Fruit fly (Drosophila melanogaster) whole organism, embryonic: Measurements from ENCODE around the gene Ndae1.

ENCODE experiments used
- Bgb ChIP-seq: fragments of 200-800 bp; sonication (Bioruptor generic); IDR thresholded peaks from 2 replicates; pipeline ENCODE4 v1.3.6; 2022; ENCODE audit warnings: missing biosample characterization, missing genetic modification characterization; ENCODE audit not compliant: partially characterized antibody
- Blimp-1 ChIP-seq: fragments of 200-800 bp; sonication (Bioruptor generic); optimal IDR thresholded peaks from 3 replicates; lab custom pipeline; 2018; ENCODE audit warnings: missing biosample characterization, missing genetic modification characterization, mild to moderate bottlenecking, moderate library complexity, missing genetic modification reagents
- CG12071 ChIP-seq: fragments of 200-800 bp; sonication (Bioruptor generic); optimal IDR thresholded peaks from 3 replicates; lab custom pipeline; 2018; ENCODE audit warnings: missing biosample characterization, mild to moderate bottlenecking, missing genetic modification characterization
- CG13894 ChIP-seq: fragments of 200-800 bp; sonication (Bioruptor generic); optimal IDR thresholded peaks from 3 replicates; lab custom pipeline; 2018; ENCODE audit warnings: missing biosample characterization, mild to moderate bottlenecking, missing genetic modification characterization, moderate library complexity
- CG14860 ChIP-seq: fragments of 200-800 bp; sonication (Bioruptor generic); IDR thresholded peaks from 3 replicates; pipeline ENCODE4 v1.3.6; 2022; ENCODE audit warnings: missing biosample characterization, missing genetic modification characterization; ENCODE audit not compliant: partially characterized antibody
- CG17328 ChIP-seq: fragments of 200-800 bp; sonication (Bioruptor generic); IDR thresholded peaks from 2 replicates; pipeline ENCODE4 v1.3.6; 2022; ENCODE audit warnings: missing biosample characterization, missing genetic modification characterization
- CG18599 ChIP-seq: fragments of 200-800 bp; sonication (Bioruptor generic); optimal IDR thresholded peaks from 3 replicates; lab custom pipeline; 2017; ENCODE audit warnings: missing biosample characterization, missing genetic modification characterization, mild to moderate bottlenecking, moderate library complexity, missing genetic modification reagents
- CG2712 ChIP-seq: fragments of 200-800 bp; optimal IDR thresholded peaks from 3 replicates; lab custom pipeline; 2019; ENCODE audit warnings: missing biosample characterization, mild to moderate bottlenecking, missing genetic modification characterization, moderate library complexity
- CG2875 ChIP-seq: fragments of 200-800 bp; sonication (Bioruptor generic); optimal IDR thresholded peaks from 2 replicates; lab custom pipeline; 2017; ENCODE audit warnings: missing biosample characterization, mild to moderate bottlenecking, missing genetic modification characterization, missing genetic modification reagents
- CG3065 ChIP-seq: fragments of 200-800 bp; sonication (Bioruptor generic); optimal IDR thresholded peaks from 2 replicates; lab custom pipeline; 2016; ENCODE audit warnings: missing biosample characterization, missing genetic modification characterization
- CG3281 ChIP-seq: fragments of 200-800 bp; sonication (Bioruptor generic); optimal IDR thresholded peaks from 3 replicates; lab custom pipeline; 2017; ENCODE audit warnings: missing biosample characterization, mild to moderate bottlenecking, missing genetic modification characterization
- CG3407 ChIP-seq: fragments of 200-800 bp; sonication (Bioruptor generic); optimal IDR thresholded peaks from 2 replicates; lab custom pipeline; 2018; ENCODE audit warnings: missing biosample characterization, mild to moderate bottlenecking, missing genetic modification characterization
- CG42726 ChIP-seq: fragments of 200-800 bp; sonication (Bioruptor generic); IDR thresholded peaks from 2 replicates; pipeline ENCODE4 v1.3.6; 2022; ENCODE audit warnings: missing biosample characterization, missing genetic modification characterization; ENCODE audit not compliant: partially characterized antibody
- CG6175 ChIP-seq: fragments of 200-800 bp; sonication (Bioruptor generic); IDR thresholded peaks from 3 replicates; pipeline ENCODE4 v1.3.6; 2022; ENCODE audit warnings: missing biosample characterization, missing genetic modification characterization
- CG6254 ChIP-seq: fragments of 200-800 bp; sonication (Bioruptor generic); optimal IDR thresholded peaks from 3 replicates; lab custom pipeline; 2017; ENCODE audit warnings: mild to moderate bottlenecking, missing biosample characterization, missing genetic modification reagents, missing genetic modification characterization
- CG6689 ChIP-seq: fragments of 200-800 bp; sonication (Bioruptor generic); IDR thresholded peaks from 2 replicates; pipeline ENCODE4 v1.3.6; 2022; ENCODE audit warnings: missing biosample characterization, missing genetic modification characterization
- CG8290 ChIP-seq, 3 experiments: fragments of 200-800 bp; sonication (Bioruptor generic); optimal IDR thresholded peaks; 2 replicates each; lab custom pipeline; 2016 to 2019; ENCODE audit warnings: missing biosample characterization in 3 of 3, missing genetic modification characterization in 3 of 3, mild to moderate bottlenecking in 2 of 3, moderate library complexity in 1 of 3
- Deaf1 ChIP-seq: fragments of 200-800 bp; optimal IDR thresholded peaks from 3 replicates; lab custom pipeline; 2019; ENCODE audit warnings: missing biosample characterization, mild to moderate bottlenecking, missing genetic modification characterization, moderate library complexity
- Dll ChIP-seq: fragments of 200-800 bp; sonication (Bioruptor generic); IDR thresholded peaks from 4 replicates; pipeline ENCODE4 v1.3.6; 2022; ENCODE audit warnings: missing biosample characterization, missing genetic modification characterization; ENCODE audit not compliant: partially characterized antibody
- Fer1 ChIP-seq: fragments of 200-800 bp; sonication (Bioruptor generic); optimal IDR thresholded peaks from 2 replicates; lab custom pipeline; 2017; ENCODE audit warnings: missing biosample characterization, mild to moderate bottlenecking, missing genetic modification characterization
- HLH4C ChIP-seq: fragments of 200-800 bp; sonication (Bioruptor generic); IDR thresholded peaks from 3 replicates; pipeline ENCODE4 v1.3.6; 2022; ENCODE audit warnings: missing biosample characterization, missing genetic modification characterization; ENCODE audit not compliant: partially characterized antibody
- HLHmδ ChIP-seq: fragments of 200-800 bp; sonication (Bioruptor generic); optimal IDR thresholded peaks from 2 replicates; lab custom pipeline; 2018; ENCODE audit warnings: missing biosample characterization, mild to moderate bottlenecking, missing genetic modification characterization, moderate library complexity
- NFAT ChIP-seq: fragments of 200-800 bp; sonication (Bioruptor generic); IDR thresholded peaks from 2 replicates; pipeline ENCODE4 v1.3.6; 2022; ENCODE audit warnings: missing biosample characterization, missing genetic modification characterization
- aop ChIP-seq: fragments of 200-800 bp; sonication (Bioruptor generic); IDR thresholded peaks from 2 replicates; pipeline ENCODE4 v1.3.6; 2022; ENCODE audit warnings: missing biosample characterization, missing genetic modification characterization
- chif ChIP-seq, 2 experiments: fragments of 200-800 bp; sonication (Bioruptor generic); optimal IDR thresholded peaks; 3 replicates each; lab custom pipeline; 2016; ENCODE audit warnings: missing biosample characterization in 2 of 2, missing genetic modification characterization in 2 of 2
- chinmo ChIP-seq: fragments of 200-800 bp; sonication (Bioruptor generic); IDR thresholded peaks from 4 replicates; pipeline ENCODE4 v1.3.6; 2022; ENCODE audit warnings: missing biosample characterization, missing genetic modification characterization; ENCODE audit not compliant: partially characterized antibody
- chm ChIP-seq: fragments of 200-800 bp; sonication (Bioruptor generic); IDR thresholded peaks from 2 replicates; pipeline ENCODE4 v1.3.6; 2022; ENCODE audit warnings: missing biosample characterization, missing genetic modification characterization
- dmrt11E ChIP-seq: fragments of 200-800 bp; sonication (Bioruptor generic); optimal IDR thresholded peaks from 3 replicates; lab custom pipeline; 2018; ENCODE audit warnings: missing biosample characterization, mild to moderate bottlenecking, missing genetic modification characterization, moderate library complexity
- gfzf ChIP-seq: fragments of 200-800 bp; sonication (Bioruptor generic); optimal IDR thresholded peaks from 2 replicates; lab custom pipeline; 2016; ENCODE audit warnings: missing biosample characterization, mild to moderate bottlenecking, missing genetic modification characterization, moderate library complexity
- gsb ChIP-seq: fragments of 200-800 bp; sonication (Bioruptor generic); IDR thresholded peaks from 2 replicates; pipeline ENCODE4 v1.3.6; 2022; ENCODE audit warnings: missing biosample characterization, missing genetic modification characterization
- jing ChIP-seq: fragments of 200-800 bp; sonication (Bioruptor generic); optimal IDR thresholded peaks from 2 replicates; lab custom pipeline; 2018; ENCODE audit warnings: missing biosample characterization, mild to moderate bottlenecking, missing genetic modification characterization
- knrl ChIP-seq: fragments of 200-800 bp; sonication (Bioruptor generic); IDR thresholded peaks from 3 replicates; pipeline ENCODE4 v1.3.6; 2022; ENCODE audit warnings: missing biosample characterization, missing genetic modification characterization; ENCODE audit not compliant: partially characterized antibody
- onecut ChIP-seq: fragments of 200-800 bp; sonication (Bioruptor generic); IDR thresholded peaks from 2 replicates; pipeline ENCODE4 v1.3.6; 2022; ENCODE audit warnings: missing biosample characterization, missing genetic modification characterization
- org-1 ChIP-seq: fragments of 200-800 bp; sonication (Bioruptor generic); optimal IDR thresholded peaks from 2 replicates; lab custom pipeline; 2017; ENCODE audit warnings: missing biosample characterization, missing genetic modification characterization
- pan ChIP-seq, 4 experiments: fragments of >200 bp in 3 of 4; fragments of 200-800 bp in 1 of 4; sonication (Bioruptor generic) in 1 of 4; optimal IDR thresholded peaks in 3 of 4; IDR thresholded peaks in 1 of 4; 2 replicates each; pipeline versions ENCODE4 v1.3.6 to Lab custom; 2017 to 2022; ENCODE audit warnings: missing biosample characterization in 2 of 4, missing genetic modification characterization in 2 of 4, mixed read lengths in 1 of 4
- repo ChIP-seq: fragments of 200-800 bp; sonication (Bioruptor generic); optimal IDR thresholded peaks from 2 replicates; lab custom pipeline; 2016; ENCODE audit warnings: missing biosample characterization, missing genetic modification characterization
- sens ChIP-seq: fragments of 200-800 bp; sonication (Bioruptor generic); peaks from one replicate; lab custom pipeline; 2016; ENCODE audit warnings: missing biosample characterization, missing genetic modification characterization
- sim ChIP-seq: fragments of 200-800 bp; sonication (Bioruptor generic); IDR thresholded peaks from 2 replicates; pipeline ENCODE4 v1.3.6; 2022; ENCODE audit warnings: missing biosample characterization, missing genetic modification characterization
- stwl ChIP-seq: fragments of 200-800 bp; sonication (Bioruptor generic); optimal IDR thresholded peaks from 3 replicates; lab custom pipeline; 2018; ENCODE audit warnings: missing biosample characterization, mild to moderate bottlenecking, missing genetic modification characterization, moderate library complexity
- tap ChIP-seq: fragments of 200-800 bp; optimal IDR thresholded peaks from 3 replicates; lab custom pipeline; 2019; ENCODE audit warnings: missing biosample characterization, mild to moderate bottlenecking, missing genetic modification characterization, moderate library complexity
- tna ChIP-seq: fragments of 200-800 bp; sonication (Bioruptor generic); IDR thresholded peaks from 2 replicates; pipeline ENCODE4 v1.3.6; 2022; ENCODE audit warnings: missing biosample characterization, missing genetic modification characterization; ENCODE audit not compliant: partially characterized antibody
- twi ChIP-seq: fragments of 200-800 bp; optimal IDR thresholded peaks from 2 replicates; lab custom pipeline; 2019; ENCODE audit warnings: missing biosample characterization, mild to moderate bottlenecking, missing genetic modification characterization, moderate library complexity
- unpg ChIP-seq: fragments of 200-800 bp; sonication (Bioruptor generic); optimal IDR thresholded peaks from 3 replicates; lab custom pipeline; 2018; ENCODE audit warnings: missing biosample characterization, mild to moderate bottlenecking, missing genetic modification characterization, moderate library complexity
- vfl ChIP-seq: fragments of 200-800 bp; sonication (Bioruptor generic); optimal IDR thresholded peaks from 2 replicates; lab custom pipeline; 2016; ENCODE audit warnings: missing biosample characterization, missing genetic modification characterization
- wek ChIP-seq: fragments of 200-800 bp; sonication (Bioruptor generic); optimal IDR thresholded peaks from 3 replicates; lab custom pipeline; 2018; ENCODE audit warnings: missing biosample characterization, mild to moderate bottlenecking, missing genetic modification characterization, moderate library complexity
- zen2 ChIP-seq: fragments of 200-800 bp; sonication (Bioruptor generic); IDR thresholded peaks from 3 replicates; pipeline ENCODE4 v1.3.6; 2022; ENCODE audit warnings: missing biosample characterization, missing genetic modification characterization; ENCODE audit not compliant: partially characterized antibody

Gene Ndae1

DNA sequence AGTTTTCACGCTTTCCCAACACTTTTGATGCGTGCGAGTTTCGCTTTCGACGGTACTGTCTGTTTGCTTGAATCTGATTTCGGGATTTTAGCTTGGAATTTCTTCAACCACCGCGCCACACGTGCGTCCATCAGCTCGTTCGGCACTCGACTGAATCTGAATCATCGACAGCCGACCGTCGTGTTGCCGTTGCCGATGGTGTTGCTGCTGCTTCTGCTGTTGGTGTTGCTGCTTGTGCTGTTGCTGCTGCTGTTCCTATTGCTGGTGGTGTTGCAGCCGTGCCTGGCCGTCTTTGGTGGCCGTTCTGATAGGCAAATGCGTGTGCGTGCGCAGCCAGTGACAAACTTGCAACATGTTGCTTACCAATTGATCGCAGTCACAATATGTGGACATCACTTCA lies 27.9 kb upstream of the Ndae1 start, which contains the start of gene Wnt4 (continued):
- TF ChIP-seq zen2 (GFP tag; lab: Robert Waterston, UW) = peak; percentile 67; the same call in 2 of the 3 replicates
- peak; percentile 27; the same call in 1 of the 2 replicates for TF ChIP-seq onecut (GFP tag; lab: Robert Waterston, UW)
- peak; percentile 22 for TF ChIP-seq jing (GFP tag; lab: Kevin White, UChicago)
- peak; percentile 55 for TF ChIP-seq HLHmδ (GFP tag; lab: Kevin White, UChicago)
- TF ChIP-seq CG6254 (GFP tag; lab: Kevin White, UChicago) = peak; percentile 10
- peak; percentile 26 for TF ChIP-seq CG2712 (tag; lab: Kevin White, UChicago)
- no peak for TF ChIP-seq dmrt11E (tag; lab: Kevin White, UChicago)
- TF ChIP-seq CG17328 (GFP tag; lab: Robert Waterston, UW) = 0 out of 2 replicates have a peak, but pooled peaks have one; percentile 8
- peak; percentile 65 for TF ChIP-seq chm (GFP tag; lab: Robert Waterston, UW)
- peak; percentile 5 for TF ChIP-seq repo (GFP tag; lab: Kevin White, UChicago)
- TF ChIP-seq wek = peak; percentile 8
- 0 out of 2 replicates have a peak, but pooled peaks have one; percentile 35 for TF ChIP-seq sim (GFP tag; lab: Robert Waterston, UW)
- 0 out of 4 replicates have a peak, but pooled peaks have one; percentile 27 for TF ChIP-seq chinmo (GFP tag; lab: Robert Waterston, UW)
- peak; percentile 84 for TF ChIP-seq sens (GFP tag; lab: Kevin White, UChicago)
- TF ChIP-seq CG12071 = peak; percentile 20
- TF ChIP-seq Dll (GFP tag; lab: Robert Waterston, UW) = 0 out of 4 replicates have a peak, but pooled peaks have one; percentile 23
- 0 out of 2 replicates have a peak, but pooled peaks have one; percentile 37 for TF ChIP-seq CG42726
- TF ChIP-seq knrl (GFP tag; lab: Robert Waterston, UW) = peak; percentile 34; the same call in 1 of the 3 replicates
- 0 out of 2 replicates have a peak, but pooled peaks have one; percentile 16 for TF ChIP-seq NFAT (GFP tag; lab: Robert Waterston, UW)
- no peak for TF ChIP-seq unpg (GFP tag; lab: Kevin White, UChicago)
- TF ChIP-seq org-1 (GFP tag; lab: Kevin White, UChicago) = no peak
- no peak; the same call in 1 of the 2 replicates for TF ChIP-seq gsb (GFP tag; lab: Robert Waterston, UW)
- TF ChIP-seq CG13894 (tag; lab: Kevin White, UChicago) = no peak
- TF ChIP-seq chif (GFP tag; optimal IDR thresholded peaks at IDR 0.05; lab: Kevin White, UChicago) = no peak
- no peak for TF ChIP-seq gfzf (GFP tag; lab: Kevin White, UChicago)
- TF ChIP-seq CG3281 = no peak
- TF ChIP-seq CG6175 (GFP tag; lab: Robert Waterston, UW) = peak; percentile 74; the same call in 1 of the 3 replicates
- no peak for TF ChIP-seq Fer1 (GFP tag; lab: Kevin White, UChicago)
- peak; percentile 44; the same call in 1 of the 2 replicates for TF ChIP-seq Bgb (GFP tag; lab: Robert Waterston, UW)
- TF ChIP-seq Deaf1 = peak; percentile 98
- TF ChIP-seq CG3407 (GFP tag; lab: Kevin White, UChicago) = peak; percentile 35
- TF ChIP-seq CG8290 (GFP tag; optimal IDR thresholded peaks at IDR 0.05; lab: Kevin White, UChicago) = no peak
- TF ChIP-seq CG8290 (tag; optimal IDR thresholded peaks at IDR 0.05; lab: Kevin White, UChicago) = peak in 1 of 2 experiments; percentile 41
- no peak for TF ChIP-seq twi (tag; lab: Kevin White, UChicago)
- peak; percentile 77 for TF ChIP-seq Blimp-1 (GFP tag; lab: Kevin White, UChicago)
- TF ChIP-seq tap (tag; lab: Kevin White, UChicago) = no peak
- peak; percentile 0 for TF ChIP-seq CG2875
- TF ChIP-seq CG14860 = 0 out of 3 replicates have a peak, but pooled peaks have one; percentile 5
- TF ChIP-seq pan (optimal IDR thresholded peaks at IDR 0.05; lab: Kevin White, UChicago) = no peak
- peak in 1 of 2 experiments; percentile 15 for TF ChIP-seq pan (GFP tag; optimal IDR thresholded peaks at IDR 0.05 in 1 of 2, IDR thresholded peaks at IDR 0.05 in 1 of 2)
- TF ChIP-seq CG18599 = no peak
- TF ChIP-seq aop (GFP tag; lab: Robert Waterston, UW) = no peak
- TF ChIP-seq vfl (GFP tag; lab: Kevin White, UChicago) = no peak
- 0 out of 2 replicates have a peak, but pooled peaks have one; percentile 41 for TF ChIP-seq tna (GFP tag; lab: Robert Waterston, UW)
- peak; percentile 45; the same call in 2 of the 3 replicates for TF ChIP-seq HLH4C (GFP tag; lab: Robert Waterston, UW)
- TF ChIP-seq CG6689 = 0 out of 2 replicates have a peak, but pooled peaks have one; percentile 9
- TF ChIP-seq stwl (tag; lab: Kevin White, UChicago) = peak; percentile 89
- TF ChIP-seq CG3065 (GFP tag; lab: Kevin White, UChicago) = no peak
